Fruit fly (Drosophila melanogaster): ENCODE data around the gene CG9270.

Gene CG9270

dm6 chr2L:20889857-20890606 lies 43.9 kb downstream of the CG9270 start:
- TF ChIP-seq pan (optimal IDR thresholded peaks at IDR 0.05) = no peak
- no peak for TF ChIP-seq EcR (GFP tag; optimal IDR thresholded peaks at IDR 0.05)
- TF ChIP-seq Dll (optimal IDR thresholded peaks at IDR 0.05) = no peak
- no peak for TF ChIP-seq usp (GFP tag; optimal IDR thresholded peaks at IDR 0.05)
- TF ChIP-seq CG8478 (optimal IDR thresholded peaks at IDR 0.05) = no peak
- TF ChIP-seq psq (optimal IDR thresholded peaks at IDR 0.05) = no peak

dm6 chr2L:20887273-20887672 lies 46.6 kb downstream of the CG9270 start:
- no peak for TF ChIP-seq usp (GFP tag; optimal IDR thresholded peaks at IDR 0.05)
- TF ChIP-seq Dll (optimal IDR thresholded peaks at IDR 0.05) = no peak
- TF ChIP-seq pan (optimal IDR thresholded peaks at IDR 0.05) = no peak
- no peak for TF ChIP-seq CG8478 (optimal IDR thresholded peaks at IDR 0.05)
- no peak for TF ChIP-seq EcR (GFP tag; optimal IDR thresholded peaks at IDR 0.05)
- TF ChIP-seq psq (optimal IDR thresholded peaks at IDR 0.05) = no peak

dm6 chr2L:20885889-20886507 lies 47.9 kb downstream of the CG9270 start:
- TF ChIP-seq usp (GFP tag; optimal IDR thresholded peaks at IDR 0.05) = no peak
- TF ChIP-seq EcR (GFP tag; optimal IDR thresholded peaks at IDR 0.05) = no peak
- no peak for TF ChIP-seq Dll (optimal IDR thresholded peaks at IDR 0.05)
- TF ChIP-seq psq (optimal IDR thresholded peaks at IDR 0.05) = no peak
- TF ChIP-seq pan (optimal IDR thresholded peaks at IDR 0.05) = no peak
- no peak for TF ChIP-seq CG8478 (optimal IDR thresholded peaks at IDR 0.05)

dm6 chr2L:20883624-20884220 lies 50.2 kb downstream of the CG9270 start:
- no peak for TF ChIP-seq psq (optimal IDR thresholded peaks at IDR 0.05)
- TF ChIP-seq Dll (optimal IDR thresholded peaks at IDR 0.05) = no peak

- TF ChIP-seq Dll (optimal IDR thresholded peaks at IDR 0.05) = no peak
- no peak for TF ChIP-seq EcR (GFP tag; optimal IDR thresholded peaks at IDR 0.05)
- TF ChIP-seq usp (GFP tag; optimal IDR thresholded peaks at IDR 0.05) = no peak
- no peak for TF ChIP-seq psq (optimal IDR thresholded peaks at IDR 0.05)
- TF ChIP-seq pan (optimal IDR thresholded peaks at IDR 0.05) = no peak
- TF ChIP-seq CG8478 (optimal IDR thresholded peaks at IDR 0.05) = no peak
Observed at dm6 chr2L:20883097-20883496, 50.8 kb downstream of the CG9270 start.

- no peak for TF ChIP-seq usp (GFP tag; optimal IDR thresholded peaks at IDR 0.05)
- TF ChIP-seq EcR (GFP tag; optimal IDR thresholded peaks at IDR 0.05) = no peak
- no peak for TF ChIP-seq CG8478 (optimal IDR thresholded peaks at IDR 0.05)
- TF ChIP-seq Dll (optimal IDR thresholded peaks at IDR 0.05) = no peak
- no peak for TF ChIP-seq pan (optimal IDR thresholded peaks at IDR 0.05)
- TF ChIP-seq psq (optimal IDR thresholded peaks at IDR 0.05) = no peak
Observed at dm6 chr2L:20881353-20882079, 52.4 kb downstream of the CG9270 start.

- TF ChIP-seq Dll (optimal IDR thresholded peaks at IDR 0.05) (no peak), EcR (GFP tag; optimal IDR thresholded peaks at IDR 0.05) (no peak), CG8478 (optimal IDR thresholded peaks at IDR 0.05) (no peak), pan (optimal IDR thresholded peaks at IDR 0.05) (no peak)
Observed at dm6 chr2L:20880476-20880875, 53.4 kb downstream of the CG9270 start.

- TF ChIP-seq EcR (GFP tag; optimal IDR thresholded peaks at IDR 0.05) = no peak
- TF ChIP-seq Dll (optimal IDR thresholded peaks at IDR 0.05) = no peak
- no peak for TF ChIP-seq pan (optimal IDR thresholded peaks at IDR 0.05)
- no peak for TF ChIP-seq usp (GFP tag; optimal IDR thresholded peaks at IDR 0.05)
- TF ChIP-seq CG8478 (optimal IDR thresholded peaks at IDR 0.05) = no peak
- TF ChIP-seq psq (optimal IDR thresholded peaks at IDR 0.05) = no peak
Observed at dm6 chr2L:20879567-20880141, 54.3 kb downstream of the CG9270 start.

Data from whole organism.